Fruit fly (Drosophila melanogaster): ENCODE results near the gene 5PtaseI.

The 5PtaseI gene

dm6 chr3R:25024895-25025557, 19.9 kb downstream of the 5PtaseI start, which contains the start of the genes EMC6 and Hr96 (continued):
- peak; percentile 91 for TF ChIP-seq Ssrp (tag; optimal IDR thresholded peaks at IDR 0.05)
- peak; percentile 81 for TF ChIP-seq CG1024 (GFP tag; IDR thresholded peaks at IDR 0.05)
- peak; percentile 93 for TF ChIP-seq ara (GFP tag; IDR thresholded peaks at IDR 0.05)
- TF ChIP-seq CG3726 (GFP tag; IDR thresholded peaks at IDR 0.05) = peak; percentile 89
- peak; percentile 76 for TF ChIP-seq fd64A (GFP tag; optimal IDR thresholded peaks at IDR 0.05)
- peak; percentile 89 for TF ChIP-seq CG18262 (tag; optimal IDR thresholded peaks at IDR 0.05)
- peak; percentile 77 for TF ChIP-seq ab (GFP tag; optimal IDR thresholded peaks at IDR 0.05)
- TF ChIP-seq CG31441 (GFP tag; IDR thresholded peaks at IDR 0.05) = peak; percentile 94
- peak; percentile 95 for TF ChIP-seq zfh2 (GFP tag; optimal IDR thresholded peaks at IDR 0.05)
- TF ChIP-seq ranshi (GFP tag; IDR thresholded peaks at IDR 0.05) = peak; percentile 91
- peak; percentile 93 for TF ChIP-seq Hr3 (GFP tag; optimal IDR thresholded peaks at IDR 0.05)
- TF ChIP-seq mam (GFP tag; optimal IDR thresholded peaks at IDR 0.05) = peak; percentile 96
- peak; percentile 85; the same call in 2 of the 3 replicates for TF ChIP-seq C15 (GFP tag; IDR thresholded peaks at IDR 0.05)
- peak; percentile 78 for TF ChIP-seq CG6254 (GFP tag; optimal IDR thresholded peaks at IDR 0.05)
- TF ChIP-seq CG8281 (tag; optimal IDR thresholded peaks at IDR 0.05) = peak; percentile 77
- TF ChIP-seq pb (GFP tag; optimal IDR thresholded peaks at IDR 0.05) = peak; percentile 69
- TF ChIP-seq crp (GFP tag; optimal IDR thresholded peaks at IDR 0.05) = peak in 1 of 2 experiments; percentile 71
- TF ChIP-seq knrl (GFP tag; IDR thresholded peaks at IDR 0.05; ENCODE audit: partially characterized antibody) = peak; percentile 69
- peak; percentile 92 for TF ChIP-seq CG15696 (tag; optimal IDR thresholded peaks at IDR 0.05)
- TF ChIP-seq CG34224 (GFP tag; IDR thresholded peaks at IDR 0.05; ENCODE audit: partially characterized antibody) = peak; percentile 64; the same call in 2 of the 3 replicates
- peak; percentile 75 for TF ChIP-seq CG10321 (GFP tag; IDR thresholded peaks at IDR 0.05)
- TF ChIP-seq ase (GFP tag; IDR thresholded peaks at IDR 0.05) = peak; percentile 90
- peak; percentile 79 for TF ChIP-seq Nf-YA (GFP tag; IDR thresholded peaks at IDR 0.05)
- TF ChIP-seq cwo (GFP tag; optimal IDR thresholded peaks at IDR 0.05) = peak; percentile 82
- peak; percentile 83 for TF ChIP-seq pnt (GFP tag; optimal IDR thresholded peaks at IDR 0.05)
- TF ChIP-seq CG5180 (GFP tag; optimal IDR thresholded peaks at IDR 0.05) = no peak
- TF ChIP-seq so (GFP tag; IDR thresholded peaks at IDR 0.05) = peak; percentile 93
- TF ChIP-seq kni (GFP tag; optimal IDR thresholded peaks at IDR 0.05) = peak; percentile 76
- peak; percentile 93 for TF ChIP-seq CG10366 (GFP tag; IDR thresholded peaks at IDR 0.05)
- peak; percentile 68 for TF ChIP-seq ro (GFP tag; IDR thresholded peaks at IDR 0.05)
- TF ChIP-seq HLH3B (GFP tag; IDR thresholded peaks at IDR 0.05) = peak; percentile 92
- no peak for TF ChIP-seq Dip2 (GFP tag; IDR thresholded peaks at IDR 0.05)
- TF ChIP-seq Doc2 (GFP tag; IDR thresholded peaks at IDR 0.05) = peak; percentile 61; the same call in 1 of the 2 replicates
- no peak; the same call in 1 of the 2 replicates for TF ChIP-seq GATAe (GFP tag; conservative IDR thresholded peaks at IDR 0.05)
- peak; percentile 77 for TF ChIP-seq Poxn (GFP tag; IDR thresholded peaks at IDR 0.05)
- peak; percentile 87 for TF ChIP-seq Oli (tag; optimal IDR thresholded peaks at IDR 0.05)
- peak; percentile 78 for TF ChIP-seq CG1529 (GFP tag; optimal IDR thresholded peaks at IDR 0.05)
- peak; percentile 95 for TF ChIP-seq ci (GFP tag; IDR thresholded peaks at IDR 0.05)
- peak; percentile 80 for TF ChIP-seq jing (GFP tag; optimal IDR thresholded peaks at IDR 0.05)
- peak; percentile 94 for TF ChIP-seq CG18476 (GFP tag; optimal IDR thresholded peaks at IDR 0.05)
- TF ChIP-seq CG34376 (GFP tag; optimal IDR thresholded peaks at IDR 0.05) = peak; percentile 91
- peak; percentile 89 for TF ChIP-seq Blimp-1 (GFP tag; optimal IDR thresholded peaks at IDR 0.05)
- TF ChIP-seq CG12236 (GFP tag; optimal IDR thresholded peaks at IDR 0.05) = peak; percentile 70
- TF ChIP-seq grau (tag; optimal IDR thresholded peaks at IDR 0.05) = peak; percentile 92
- peak; percentile 90 for TF ChIP-seq H2.0 (GFP tag; IDR thresholded peaks at IDR 0.05)
- peak; percentile 97 for TF ChIP-seq CG11456 (GFP tag; IDR thresholded peaks at IDR 0.05)
- peak; percentile 87 for TF ChIP-seq CG1233 (GFP tag; optimal IDR thresholded peaks at IDR 0.05)
- TF ChIP-seq unc-4 (GFP tag; IDR thresholded peaks at IDR 0.05; ENCODE audit: partially characterized antibody) = peak; percentile 65
- peak; percentile 73 for TF ChIP-seq CG6765 (GFP tag; optimal IDR thresholded peaks at IDR 0.05)
